Worm (Caenorhabditis elegans): Measurements from ENCODE around the gene sre-21.

- TF ChIP-seq W03F9.2 (tag; optimal IDR thresholded peaks at IDR 0.05) (no peak), dao-5 (tag; optimal IDR thresholded peaks at IDR 0.05) (no peak)
These were observed 21.0 kb upstream of the sre-21 start, which contains the start of gene srh-289 for ce11 chrV:17793986-17794385.

All from whole organism, L4/young adult.